Fruit fly (Drosophila melanogaster) whole organism, larva: Measurements from ENCODE around the gene Acyp2.

ENCODE experiments used
- noc ChIP-seq: fragments of 200-800 bp; sonication (Bioruptor generic); optimal IDR thresholded peaks from 3 replicates; lab custom pipeline; 2019; ENCODE audit warnings: missing biosample characterization, mild to moderate bottlenecking, missing genetic modification characterization, moderate library complexity

The Acyp2 gene

DNA sequence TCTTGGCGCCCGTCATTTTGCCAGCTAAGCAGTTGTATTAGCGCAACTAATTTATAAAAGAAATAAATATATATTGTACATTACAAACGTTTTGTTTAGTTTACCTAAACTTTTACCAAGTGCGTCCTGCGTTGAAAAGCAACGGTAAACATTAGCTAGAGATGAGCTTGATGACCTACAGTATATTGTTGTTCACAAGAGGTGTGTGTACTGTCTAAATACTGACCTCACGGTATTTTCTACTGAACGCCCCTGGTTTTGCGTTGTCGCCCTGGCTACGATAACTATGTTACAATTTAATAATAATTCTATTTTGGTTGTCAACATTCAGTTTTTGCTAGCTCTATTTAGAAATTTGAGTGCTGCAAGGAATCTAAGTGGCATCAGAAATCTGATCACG lies at the start of gene Acyp2:
Gene Acyp2 (plus strand): TSS at position 262 of the 400 bp plus-strand sequence.
- TF ChIP-seq noc = no peak

DNA sequence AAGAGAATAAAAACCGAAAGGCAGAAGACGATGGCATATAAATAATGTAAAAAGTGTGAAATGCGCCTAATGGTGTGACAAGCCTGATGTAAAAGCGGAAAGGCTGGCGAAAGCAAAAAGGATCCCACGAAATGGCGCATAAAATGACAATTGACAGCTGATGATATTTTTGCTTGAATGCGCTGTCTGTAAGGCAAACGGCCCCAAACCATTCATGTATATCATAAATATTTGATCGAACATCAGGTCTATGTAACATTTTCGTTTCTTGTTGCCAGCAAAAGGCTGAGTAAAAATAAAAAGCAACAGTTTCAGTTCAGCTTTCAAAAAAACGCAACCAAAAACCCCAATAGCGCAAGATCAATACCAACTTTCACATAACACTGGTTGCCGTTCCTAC lies 48.1 kb upstream of the Acyp2 start, which contains the start of gene CG4520:
Gene CG4520 (plus strand): TSS at position 301 of the 400 bp plus-strand sequence.
- TF ChIP-seq noc = no peak

DNA sequence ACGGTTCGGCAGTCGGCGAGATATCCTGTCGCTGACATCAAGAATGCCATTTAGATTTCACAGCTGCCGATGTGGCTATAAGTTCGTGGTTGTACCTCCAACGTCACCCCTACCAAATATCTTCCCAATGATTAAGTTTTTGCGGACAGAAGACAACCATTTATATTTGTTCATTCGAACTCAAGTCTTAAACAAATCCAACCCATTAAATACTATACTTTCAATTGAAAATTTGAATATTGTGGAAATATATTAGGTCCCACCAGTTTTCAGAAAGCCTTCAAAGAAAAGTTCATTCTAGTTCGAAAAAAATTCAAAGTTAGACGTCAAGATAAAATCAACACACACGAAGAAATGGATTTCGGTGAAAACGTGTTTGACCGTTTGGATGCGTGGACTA lies 29.7 kb upstream of the Acyp2 start, which contains the start of gene CG12784:
Gene CG12784 (plus strand): TSS at position 301 of the 400 bp plus-strand sequence.
- no peak for TF ChIP-seq noc

DNA sequence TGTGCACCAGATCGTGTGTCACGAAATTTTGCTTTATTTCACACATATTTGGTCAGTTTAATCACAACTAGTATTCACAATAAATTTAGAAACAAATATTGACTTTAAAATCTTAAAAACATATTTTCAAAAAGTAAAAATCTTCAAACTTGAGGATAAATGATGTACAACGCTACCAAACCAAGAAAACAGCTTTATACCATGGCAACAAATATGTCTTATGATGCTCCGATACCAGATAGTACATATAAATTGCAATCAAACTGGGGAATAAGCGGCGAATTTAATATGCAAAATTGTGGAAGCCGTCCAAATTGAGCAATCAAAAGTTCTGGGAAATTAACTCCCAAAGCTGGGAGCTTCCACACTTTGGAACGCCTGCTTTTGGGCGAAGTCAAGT lies 25.1 kb upstream of the Acyp2 start, which contains the start of gene CG5623:
Gene CG5623 (minus strand): TSS at position 101 of the 400 bp plus-strand sequence.
- no peak for TF ChIP-seq noc

DNA sequence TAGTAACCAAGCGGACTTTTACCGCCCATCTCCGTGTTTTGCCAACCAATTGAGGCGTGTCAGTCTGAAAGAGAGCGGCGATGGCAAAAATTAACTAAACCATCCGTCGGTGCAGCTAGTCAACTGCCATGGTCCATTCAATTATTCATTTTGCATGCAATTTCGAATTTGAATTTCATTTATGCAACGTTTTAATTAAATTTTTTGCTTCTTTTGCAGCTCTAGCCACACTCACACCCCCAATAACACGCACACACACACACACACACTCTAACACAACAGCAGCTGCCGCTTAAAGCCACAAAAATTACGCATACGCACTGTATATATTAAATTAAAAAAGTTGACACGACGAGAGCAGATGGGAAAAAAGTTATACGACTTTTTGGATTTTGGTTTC lies 23.6 kb upstream of the Acyp2 start:
- no peak for TF ChIP-seq noc

DNA sequence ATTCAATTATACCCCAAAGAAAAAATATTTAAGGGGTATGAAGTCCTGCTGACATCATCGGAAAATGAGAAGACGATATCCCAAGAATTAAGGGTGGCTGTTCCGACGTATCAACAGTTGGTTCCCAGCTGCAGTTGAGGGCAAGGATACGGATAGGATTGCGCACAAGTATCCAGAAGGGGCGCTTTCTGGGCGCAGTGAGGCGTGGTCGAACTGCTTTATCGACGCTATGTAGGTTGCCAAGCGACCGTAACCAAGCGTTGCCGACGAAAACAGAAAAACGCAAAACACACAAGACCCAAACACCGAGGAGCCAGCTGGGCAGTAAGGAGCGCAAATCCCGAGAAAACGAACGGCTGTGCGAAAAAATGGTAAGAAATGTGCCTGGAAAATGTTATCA lies 18.4 kb upstream of the Acyp2 start, which contains the start of gene Ttc26:
Gene Ttc26 (plus strand): TSS at position 289 of the 400 bp plus-strand sequence.
- TF ChIP-seq noc = no peak

DNA sequence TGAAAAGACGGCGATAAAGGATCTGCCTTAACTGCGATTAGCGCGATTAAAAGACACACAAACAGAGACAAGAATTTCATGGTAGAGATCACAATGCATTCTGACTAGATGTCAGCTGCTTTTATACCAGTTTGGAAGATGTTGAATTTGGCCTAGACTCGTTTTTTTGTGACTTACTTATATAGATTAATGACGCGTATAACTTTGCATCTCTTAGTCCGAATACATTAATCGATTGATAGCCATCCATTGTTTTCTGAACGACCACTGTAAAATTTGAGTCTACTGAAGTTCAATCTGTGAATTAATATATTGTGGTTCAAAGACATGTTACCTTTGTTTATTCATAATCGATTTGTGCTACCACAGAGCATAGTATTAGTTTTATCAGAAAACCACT lies 17.2 kb upstream of the Acyp2 start, which contains the start of gene CG45207:
Gene CG45207 (minus strand): TSS at position 101 of the 400 bp plus-strand sequence.
- no peak for TF ChIP-seq noc

DNA sequence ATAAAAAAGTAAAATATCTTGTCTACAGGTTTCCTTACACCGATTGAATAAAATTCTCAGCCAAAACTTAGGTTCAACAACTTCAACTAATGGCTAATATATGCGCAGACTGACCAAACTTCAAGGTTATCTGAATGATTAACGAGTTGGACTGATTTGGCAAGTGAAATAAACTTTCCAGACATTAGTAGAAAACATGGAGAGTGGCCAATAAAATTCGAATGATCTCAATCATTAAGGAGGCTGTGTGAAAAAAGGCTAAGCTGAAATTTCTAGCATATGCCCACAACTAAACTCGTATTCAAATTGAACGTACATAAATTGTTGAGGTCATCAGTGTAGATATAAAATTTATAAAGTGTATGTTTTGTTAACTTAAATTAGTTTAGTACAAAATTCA lies 13.0 kb upstream of the Acyp2 start, which contains the start of gene CG5614:
Gene CG5614 (plus strand): TSS at position 301 of the 400 bp plus-strand sequence.
- TF ChIP-seq noc = no peak

DNA sequence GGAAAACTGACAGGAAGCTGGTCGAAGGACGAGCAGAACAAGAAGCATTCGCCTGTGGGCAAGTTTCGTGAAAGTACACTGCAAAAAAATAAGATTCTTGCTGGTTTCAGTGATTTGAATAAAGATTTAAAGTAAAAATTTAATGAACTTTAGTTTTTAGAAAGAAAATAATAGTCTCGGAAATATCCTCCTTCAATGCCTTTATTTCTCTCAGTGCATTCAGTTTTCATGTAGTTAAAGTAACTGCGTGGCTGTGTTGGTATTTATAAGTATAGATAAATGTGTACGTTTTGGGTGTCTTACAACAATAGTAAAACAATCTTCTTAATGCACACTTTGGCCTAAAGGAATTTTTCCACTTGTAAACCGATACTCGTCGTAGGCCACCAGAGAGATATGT lies 8.2 kb upstream of the Acyp2 start:
- no peak for TF ChIP-seq noc

DNA sequence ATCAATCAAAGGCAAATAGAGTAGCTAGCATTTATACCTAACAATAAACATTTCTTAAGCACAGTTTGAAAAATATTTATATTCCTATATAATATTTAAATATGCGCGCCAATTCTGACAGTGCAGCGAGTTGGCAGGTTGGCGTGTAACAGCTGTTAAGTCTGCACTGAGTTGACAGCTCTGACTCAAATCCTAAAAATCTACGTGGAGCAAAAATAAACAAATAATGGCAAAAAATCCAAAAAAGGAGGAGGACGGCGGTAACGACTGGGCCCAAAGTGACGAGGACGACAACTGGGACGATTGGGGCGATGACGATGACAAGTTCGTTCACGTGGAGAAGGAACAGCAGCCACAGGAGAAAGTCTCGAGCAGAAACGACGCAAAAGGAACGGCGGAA lies 6.0 kb upstream of the Acyp2 start, which contains the start of gene CG9590:
Gene CG9590 (plus strand): TSS at position 166 of the 400 bp plus-strand sequence.
- TF ChIP-seq noc = no peak

DNA sequence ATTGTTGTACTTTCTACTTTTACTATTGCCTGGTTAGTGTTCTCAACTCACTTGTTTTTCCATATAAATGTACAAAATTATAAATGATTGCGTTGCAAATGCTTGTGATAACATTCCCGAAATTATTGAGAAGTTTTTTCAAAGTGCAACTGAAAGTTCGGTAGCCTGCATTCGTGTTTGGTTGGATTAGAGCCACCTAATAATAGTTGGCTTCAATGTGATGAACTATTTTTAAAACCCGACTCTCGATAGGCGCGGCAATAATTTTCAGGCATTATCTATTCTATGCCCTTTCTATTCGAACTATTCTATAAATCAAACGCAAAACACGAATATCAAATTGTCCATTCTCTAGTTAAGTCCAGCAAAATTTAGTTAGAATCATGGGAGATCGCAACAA lies 4.3 kb upstream of the Acyp2 start, which contains the start of gene Uros2:
Gene Uros2 (plus strand): TSS at position 301 of the 400 bp plus-strand sequence.
- no peak for TF ChIP-seq noc

DNA sequence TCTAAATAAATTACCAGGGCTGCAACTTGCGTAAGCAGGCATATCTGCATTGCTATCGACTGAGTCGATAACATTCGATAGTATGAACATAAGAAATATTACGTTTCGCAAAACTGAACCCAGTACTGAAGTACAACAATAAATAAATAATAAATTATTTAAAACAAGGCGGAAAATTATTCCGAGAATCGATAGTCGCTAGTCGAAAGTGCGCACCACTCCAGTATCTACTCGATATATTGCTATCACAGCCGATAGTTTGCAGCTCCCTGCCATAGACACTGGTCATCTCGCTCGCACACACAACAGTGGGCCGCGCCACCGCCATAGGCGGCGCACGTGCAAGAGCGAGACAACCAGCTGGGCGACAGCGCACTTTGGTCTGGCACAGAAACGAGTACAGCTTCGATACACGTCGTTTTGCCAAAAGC lies 899 bp downstream of the Acyp2 start, which contains the start of gene nsl1:
Gene nsl1 (plus strand): TSS at position 411 of the 431 bp plus-strand sequence.
- peak; percentile 33 for TF ChIP-seq noc

DNA sequence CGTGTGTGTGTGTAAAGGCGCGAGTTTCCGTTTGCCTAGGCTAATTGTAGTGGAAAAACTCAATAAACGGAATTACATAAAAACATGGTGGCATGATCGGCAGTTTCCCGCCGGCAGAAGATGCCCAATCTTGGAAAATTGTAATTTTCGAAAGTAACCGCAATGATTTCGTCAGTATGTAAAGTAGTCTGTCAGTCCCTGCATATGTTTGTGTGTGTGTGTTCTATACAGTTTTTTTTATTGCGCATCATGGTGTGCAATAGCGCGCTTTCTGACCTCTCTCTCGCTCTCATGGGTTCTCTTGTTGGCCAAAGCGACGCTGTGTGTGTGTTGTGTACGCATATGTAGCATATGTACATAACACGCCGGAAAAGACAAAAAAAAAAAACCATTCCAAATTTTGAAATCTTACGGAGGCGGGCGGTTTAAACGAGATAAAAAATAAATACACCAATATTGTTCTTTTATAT lies 1.8 kb downstream of the Acyp2 start:
- TF ChIP-seq noc = no peak

DNA sequence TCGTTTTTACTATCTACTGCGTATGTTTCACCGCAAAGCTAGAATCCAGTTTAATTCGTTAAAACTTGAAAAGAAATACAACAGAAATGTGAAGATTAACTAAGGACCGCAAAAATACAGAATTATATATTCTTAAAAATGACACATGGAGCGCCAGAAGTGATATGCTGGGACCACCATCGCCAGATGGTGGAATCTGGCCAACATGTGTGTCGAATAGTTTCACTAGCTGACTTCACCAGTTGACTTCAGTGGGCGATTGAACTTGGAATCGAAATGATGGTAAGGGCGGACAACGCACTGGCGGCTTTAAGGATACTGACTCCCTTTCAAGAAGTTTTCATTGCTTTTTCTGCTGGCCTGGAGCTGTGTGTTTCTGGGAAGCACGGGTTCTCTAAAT lies 9.5 kb downstream of the Acyp2 start, which contains the start of gene CG9593:
Gene CG9593 (plus strand): TSS at position 270 of the 400 bp plus-strand sequence.
- TF ChIP-seq noc = no peak

DNA sequence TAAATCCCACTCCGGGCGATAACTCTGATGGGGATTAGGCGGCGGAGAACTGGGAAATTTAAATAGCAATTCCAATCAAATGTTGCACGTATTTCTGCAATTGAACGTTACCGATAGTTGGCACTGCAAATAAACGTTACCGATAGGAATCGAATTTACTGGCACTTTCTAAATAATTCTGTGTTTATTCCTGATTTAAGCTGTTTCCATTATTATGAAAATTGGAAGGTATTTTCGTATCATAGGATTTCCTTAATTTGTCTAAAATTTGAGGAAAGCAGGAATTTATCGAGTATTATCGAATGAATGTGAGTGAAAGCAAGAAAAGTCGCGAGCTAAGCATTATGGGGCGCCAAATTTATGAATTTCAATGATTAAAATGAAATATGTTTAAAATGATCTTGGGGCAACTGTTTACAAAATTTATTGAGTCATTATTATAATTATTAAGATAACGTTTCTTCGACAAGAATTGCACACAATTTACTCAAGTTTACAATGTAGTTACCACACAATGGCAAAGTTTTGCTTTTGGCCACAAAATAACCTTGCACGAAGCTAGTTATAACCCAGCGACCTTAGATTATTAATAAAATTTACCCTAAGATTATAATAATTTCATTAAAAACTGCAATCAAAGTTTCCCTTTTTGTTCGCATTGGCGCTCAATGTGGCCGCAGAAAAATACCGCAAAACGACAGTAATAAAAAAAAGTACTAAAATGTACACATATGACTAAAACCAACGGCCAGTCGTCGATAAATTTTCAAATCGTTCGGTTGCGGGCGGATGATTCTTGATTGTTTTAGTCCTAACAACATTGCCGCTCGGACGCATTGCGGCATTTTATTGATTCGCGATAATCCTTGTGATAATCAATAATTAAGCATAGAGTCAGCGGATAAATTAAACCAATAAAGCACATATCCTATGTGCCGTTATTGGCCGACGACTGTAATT lies 11.3 kb downstream of the Acyp2 start, which contains the start of gene alpha-Man-IIb:
Gene alpha-Man-IIb (plus strand): TSS at position 747 of the 960 bp plus-strand sequence.
- no peak for TF ChIP-seq noc

DNA sequence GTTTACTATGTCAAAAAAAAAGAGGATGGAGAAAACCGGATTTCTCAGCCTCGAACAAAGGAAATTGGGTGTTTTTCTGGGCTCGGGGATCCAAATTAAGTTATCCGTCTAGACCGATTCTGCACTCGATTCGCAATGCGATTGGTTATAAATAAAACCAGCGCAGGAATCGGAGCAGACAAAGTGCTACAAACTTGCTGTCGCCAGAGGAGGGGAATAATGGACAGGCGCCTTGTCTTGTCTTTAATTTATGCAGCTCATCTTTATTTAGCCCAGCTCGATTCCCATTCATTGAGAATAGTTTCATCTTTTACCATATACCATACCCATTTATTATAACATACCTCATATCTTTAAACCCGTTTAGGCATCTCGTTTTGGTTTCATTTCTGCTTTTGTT lies 12.2 kb downstream of the Acyp2 start:
- TF ChIP-seq noc = no peak

DNA sequence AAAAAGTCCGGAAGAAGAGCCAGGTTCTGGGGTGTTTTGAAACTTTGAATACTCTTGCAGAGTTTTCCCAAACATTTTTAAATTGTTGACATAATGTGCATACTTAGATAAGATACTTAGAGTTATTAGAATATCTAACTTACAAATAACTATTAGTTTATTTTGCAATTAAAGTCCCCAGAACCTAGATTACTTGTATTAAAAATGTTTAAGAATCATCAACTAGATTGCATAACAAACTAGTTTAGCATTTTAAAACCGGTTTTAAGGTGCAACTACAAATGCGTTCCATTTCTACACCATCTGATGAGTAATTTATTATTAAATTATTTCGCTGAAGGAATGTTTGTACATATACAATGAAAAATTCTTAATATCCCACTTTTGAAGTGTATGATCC lies 13.9 kb downstream of the Acyp2 start:
- TF ChIP-seq noc = no peak
